Worm (Caenorhabditis elegans) whole organism, L1 larva: Measurements from ENCODE around the gene ZK1307.7.

Experiments
- nhr-76 ChIP-seq: sonication (generic microtip); optimal IDR thresholded peaks from 2 replicates; lab custom pipeline; 2017; ENCODE audit warnings: missing biosample characterization, missing genetic modification characterization
- ztf-11 ChIP-seq, 2 experiments: sonication (generic microtip); optimal IDR thresholded peaks; 2 replicates each; lab custom pipeline; 2016 to 2017; ENCODE audit warnings: missing genetic modification characterization in 2 of 2, missing biosample characterization in 1 of 2, missing compliant biosample characterization in 1 of 2

- TF ChIP-seq nhr-76 (tag; lab: Kevin White, UChicago) (no peak), ztf-11 (tag; optimal IDR thresholded peaks at IDR 0.05; lab: Kevin White, UChicago) (no peak)
These were observed 21.7 kb upstream of the ZK1307.7 start, which contains the start of gene hlh-6 for ce11 chrII:9614728-9615127.
